Fruit fly (Drosophila melanogaster) whole organism, embryonic: ENCODE data around the gene Pax.

ENCODE experiments used
- Ada2b ChIP-seq: fragments of 200-800 bp; sonication (Bioruptor generic); IDR thresholded peaks from 2 replicates; pipeline ENCODE4 v1.3.6; 2022; ENCODE audit warnings: missing biosample characterization, missing genetic modification characterization
- Adf1 ChIP-seq: fragments of 200-800 bp; sonication (Bioruptor generic); IDR thresholded peaks from 2 replicates; pipeline ENCODE4 v1.3.6; 2022; ENCODE audit warnings: missing biosample characterization, missing genetic modification characterization
- Antp ChIP-seq: fragments of 200-800 bp; sonication (Bioruptor generic); optimal IDR thresholded peaks from 3 replicates; lab custom pipeline; 2016; ENCODE audit warnings: missing biosample characterization, missing genetic modification characterization
- CG10462 ChIP-seq: fragments of 200-800 bp; sonication (Bioruptor generic); optimal IDR thresholded peaks from 2 replicates; lab custom pipeline; 2016; ENCODE audit warnings: missing biosample characterization, missing genetic modification characterization
- CG12219 ChIP-seq: fragments of 200-800 bp; sonication (Bioruptor generic); optimal IDR thresholded peaks from 3 replicates; lab custom pipeline; 2018; ENCODE audit warnings: missing biosample characterization, mild to moderate bottlenecking, missing genetic modification characterization
- CG12744 ChIP-seq: fragments of 200-800 bp; sonication (Bioruptor generic); optimal IDR thresholded peaks from 2 replicates; lab custom pipeline; 2016; ENCODE audit warnings: missing biosample characterization, missing genetic modification characterization
- CG12769 ChIP-seq: fragments of 200-800 bp; sonication (Bioruptor generic); optimal IDR thresholded peaks from 2 replicates; lab custom pipeline; 2019; ENCODE audit warnings: missing biosample characterization, mild to moderate bottlenecking, missing genetic modification characterization, moderate library complexity
- CG14014 ChIP-seq: fragments of 200-800 bp; sonication (Bioruptor generic); IDR thresholded peaks from 2 replicates; pipeline ENCODE4 v1.3.6; 2022; ENCODE audit warnings: missing biosample characterization, missing genetic modification characterization
- CG16815 ChIP-seq: fragments of 200-800 bp; sonication (Bioruptor generic); optimal IDR thresholded peaks from 3 replicates; lab custom pipeline; 2017; ENCODE audit warnings: missing biosample characterization, mild to moderate bottlenecking, missing genetic modification characterization
- CG16863 ChIP-seq: fragments of 200-800 bp; sonication (Bioruptor generic); optimal IDR thresholded peaks from 3 replicates; lab custom pipeline; 2016; ENCODE audit warnings: missing biosample characterization, missing genetic modification characterization
- CG1792 ChIP-seq: fragments of 200-800 bp; sonication (Bioruptor generic); optimal IDR thresholded peaks from 2 replicates; lab custom pipeline; 2016; ENCODE audit warnings: missing biosample characterization, missing genetic modification characterization
- CG34422 ChIP-seq: fragments of 200-800 bp; sonication (Bioruptor generic); IDR thresholded peaks from 3 replicates; pipeline ENCODE4 v1.3.6; 2022; ENCODE audit warnings: missing biosample characterization, missing genetic modification characterization
- CG4282 ChIP-seq: fragments of 200-800 bp; sonication (Bioruptor generic); optimal IDR thresholded peaks from 2 replicates; lab custom pipeline; 2016; ENCODE audit warnings: missing biosample characterization, missing genetic modification characterization
- CG4707 ChIP-seq: fragments of 200-800 bp; sonication (Bioruptor generic); optimal IDR thresholded peaks from 2 replicates; lab custom pipeline; 2018; ENCODE audit warnings: missing biosample characterization, mild to moderate bottlenecking, missing genetic modification characterization, moderate library complexity
- CG4730 ChIP-seq: fragments of 200-800 bp; sonication (Bioruptor generic); IDR thresholded peaks from 2 replicates; pipeline ENCODE4 v1.3.6; 2022; ENCODE audit warnings: missing biosample characterization, missing genetic modification characterization
- CG7271 ChIP-seq: fragments of 200-800 bp; sonication (Bioruptor generic); optimal IDR thresholded peaks from 2 replicates; lab custom pipeline; 2018; ENCODE audit warnings: missing biosample characterization, mild to moderate bottlenecking, missing genetic modification characterization, moderate library complexity
- CG7786 ChIP-seq: fragments of 200-800 bp; sonication (Bioruptor generic); optimal IDR thresholded peaks from 2 replicates; lab custom pipeline; 2016; ENCODE audit warnings: missing biosample characterization, missing genetic modification characterization
- CG7963 ChIP-seq: fragments of 200-800 bp; sonication (Bioruptor generic); IDR thresholded peaks from 3 replicates; pipeline ENCODE4 v1.3.6; 2022; ENCODE audit warnings: missing biosample characterization, missing genetic modification characterization; ENCODE audit not compliant: partially characterized antibody
- CG8290 ChIP-seq, 3 experiments: fragments of 200-800 bp; sonication (Bioruptor generic); optimal IDR thresholded peaks; 2 replicates each; lab custom pipeline; 2016 to 2019; ENCODE audit warnings: missing biosample characterization in 3 of 3, missing genetic modification characterization in 3 of 3, mild to moderate bottlenecking in 2 of 3, moderate library complexity in 1 of 3
- CHES-1-like ChIP-seq: fragments of 200-800 bp; sonication (Bioruptor generic); optimal IDR thresholded peaks from 2 replicates; lab custom pipeline; 2016; ENCODE audit warnings: missing biosample characterization, missing genetic modification characterization
- Deaf1 ChIP-seq: fragments of 200-800 bp; optimal IDR thresholded peaks from 3 replicates; lab custom pipeline; 2019; ENCODE audit warnings: missing biosample characterization, mild to moderate bottlenecking, missing genetic modification characterization, moderate library complexity
- Dfd ChIP-seq, 2 experiments: fragments of >200 bp; optimal IDR thresholded peaks; 2 replicates each; lab custom pipeline; 2017; ENCODE audit warnings: missing biosample characterization in 2 of 2, missing genetic modification characterization in 2 of 2
- E2f2 ChIP-seq: fragments of 200-800 bp; sonication (Bioruptor generic); IDR thresholded peaks from 2 replicates; pipeline ENCODE4 v1.3.6; 2022; ENCODE audit warnings: missing biosample characterization, missing genetic modification characterization
- Fer3 ChIP-seq: fragments of 200-800 bp; sonication (Bioruptor generic); optimal IDR thresholded peaks from 2 replicates; lab custom pipeline; 2018; ENCODE audit warnings: missing biosample characterization, mild to moderate bottlenecking, missing genetic modification characterization, moderate library complexity
- HmgZ ChIP-seq: fragments of 200-800 bp; sonication (Bioruptor generic); optimal IDR thresholded peaks from 2 replicates; lab custom pipeline; 2018; ENCODE audit warnings: missing biosample characterization, mild to moderate bottlenecking, missing genetic modification characterization
- Hr78 ChIP-seq, 2 experiments: fragments of 200-800 bp in 1 of 2; fragments of >200 bp in 1 of 2; sonication (Bioruptor generic) in 1 of 2; optimal IDR thresholded peaks; 2 replicates each; lab custom pipeline; 2017 to 2019; ENCODE audit warnings: missing biosample characterization in 2 of 2, missing genetic modification characterization in 2 of 2, mild to moderate bottlenecking in 1 of 2, moderate library complexity in 1 of 2
- Max ChIP-seq: fragments of 200-800 bp; sonication (Bioruptor generic); optimal IDR thresholded peaks from 2 replicates; lab custom pipeline; 2016; ENCODE audit warnings: missing biosample characterization, mild to moderate bottlenecking, missing genetic modification characterization
- Neu2 ChIP-seq: fragments of 200-800 bp; sonication (Bioruptor generic); optimal IDR thresholded peaks from 3 replicates; lab custom pipeline; 2016; ENCODE audit warnings: missing biosample characterization, missing genetic modification characterization, borderline replicate concordance
- Nf-YC ChIP-seq: fragments of 200-800 bp; optimal IDR thresholded peaks from 3 replicates; lab custom pipeline; 2019; ENCODE audit warnings: missing biosample characterization, mild to moderate bottlenecking, missing genetic modification characterization, moderate library complexity
- PHDP ChIP-seq: fragments of 200-800 bp; sonication (Bioruptor generic); optimal IDR thresholded peaks from 3 replicates; lab custom pipeline; 2018; ENCODE audit warnings: missing biosample characterization, mild to moderate bottlenecking, missing genetic modification characterization, moderate library complexity
- Sin3A ChIP-seq: fragments of >200 bp; optimal IDR thresholded peaks from 2 replicates; lab custom pipeline; 2018
- Stat92E ChIP-seq, 3 experiments: fragments of >200 bp in 2 of 3; fragments of 200-800 bp in 1 of 3; sonication (Bioruptor generic) in 1 of 3; optimal IDR thresholded peaks; 2 replicates each; lab custom pipeline; 2017 to 2019; ENCODE audit warnings: missing biosample characterization in 3 of 3, missing genetic modification characterization in 3 of 3, mild to moderate bottlenecking in 1 of 3, moderate library complexity in 1 of 3
- Trl ChIP-seq, 3 experiments: fragments of >200 bp in 2 of 3; fragments of 200-800 bp in 1 of 3; sonication (Bioruptor generic) in 1 of 3; optimal IDR thresholded peaks; 2 replicates in 1 of 3; 3 replicates in 2 of 3; lab custom pipeline; 2016 to 2017; ENCODE audit warnings: missing biosample characterization in 1 of 3, missing genetic modification characterization in 1 of 3
- YL-1 ChIP-seq: fragments of 200-800 bp; sonication (Bioruptor generic); optimal IDR thresholded peaks from 3 replicates; lab custom pipeline; 2017; ENCODE audit warnings: missing biosample characterization, mild to moderate bottlenecking, missing genetic modification characterization
- abd-A ChIP-seq: fragments of 200-800 bp; sonication (Bioruptor generic); optimal IDR thresholded peaks from 3 replicates; lab custom pipeline; 2019; ENCODE audit warnings: missing biosample characterization, mild to moderate bottlenecking, missing genetic modification characterization, moderate library complexity
- bab2 ChIP-seq: fragments of 200-800 bp; sonication (Bioruptor generic); optimal IDR thresholded peaks from 2 replicates; lab custom pipeline; 2016; ENCODE audit warnings: missing biosample characterization, missing genetic modification characterization
- ems ChIP-seq: fragments of 200-800 bp; sonication (Bioruptor generic); optimal IDR thresholded peaks from 3 replicates; lab custom pipeline; 2016; ENCODE audit warnings: missing biosample characterization, missing genetic modification characterization
- fd102C ChIP-seq: fragments of 200-800 bp; sonication (Bioruptor generic); optimal IDR thresholded peaks from 2 replicates; lab custom pipeline; 2018; ENCODE audit warnings: missing biosample characterization, mild to moderate bottlenecking, missing genetic modification characterization, moderate library complexity
- ftz-f1 ChIP-seq: fragments of 200-800 bp; sonication (Bioruptor generic); optimal IDR thresholded peaks from 2 replicates; lab custom pipeline; 2016; ENCODE audit warnings: missing biosample characterization, missing genetic modification characterization
- gfzf ChIP-seq: fragments of 200-800 bp; sonication (Bioruptor generic); optimal IDR thresholded peaks from 2 replicates; lab custom pipeline; 2016; ENCODE audit warnings: missing biosample characterization, mild to moderate bottlenecking, missing genetic modification characterization, moderate library complexity
- kay ChIP-seq: fragments of 200-800 bp; sonication (Bioruptor generic); optimal IDR thresholded peaks from 2 replicates; lab custom pipeline; 2016; ENCODE audit warnings: missing biosample characterization, missing genetic modification characterization
- klu ChIP-seq: fragments of 200-800 bp; sonication (Bioruptor generic); IDR thresholded peaks from 2 replicates; pipeline ENCODE4 v1.3.6; 2022; ENCODE audit warnings: missing biosample characterization, missing genetic modification characterization
- luna ChIP-seq: fragments of 200-800 bp; sonication (Bioruptor generic); optimal IDR thresholded peaks from 2 replicates; lab custom pipeline; 2016; ENCODE audit warnings: missing biosample characterization, missing genetic modification characterization
- nom ChIP-seq: fragments of 200-800 bp; sonication (Bioruptor generic); optimal IDR thresholded peaks from 2 replicates; lab custom pipeline; 2017; ENCODE audit warnings: missing biosample characterization, missing genetic modification characterization, mild to moderate bottlenecking, moderate library complexity, missing genetic modification reagents
- ro ChIP-seq: fragments of 200-800 bp; sonication (Bioruptor generic); IDR thresholded peaks from 2 replicates; pipeline ENCODE4 v1.3.6; 2022; ENCODE audit warnings: missing biosample characterization, missing genetic modification characterization
- sna ChIP-seq: fragments of 200-800 bp; sonication (Bioruptor generic); IDR thresholded peaks from 2 replicates; pipeline ENCODE4 v1.3.6; 2022; ENCODE audit warnings: missing biosample characterization, missing genetic modification characterization; ENCODE audit not compliant: partially characterized antibody
- tap ChIP-seq: fragments of 200-800 bp; optimal IDR thresholded peaks from 3 replicates; lab custom pipeline; 2019; ENCODE audit warnings: missing biosample characterization, mild to moderate bottlenecking, missing genetic modification characterization, moderate library complexity
- tgo ChIP-seq: fragments of 200-800 bp; sonication (Bioruptor generic); IDR thresholded peaks from 3 replicates; pipeline ENCODE4 v1.3.6; 2022; ENCODE audit warnings: missing biosample characterization, missing genetic modification characterization
- tll ChIP-seq, 2 experiments: fragments of 200-800 bp in 1 of 2; fragments of >200 bp in 1 of 2; sonication (Bioruptor generic) in 1 of 2; optimal IDR thresholded peaks; 2 replicates each; lab custom pipeline; 2017 to 2019; ENCODE audit warnings: missing biosample characterization in 2 of 2, missing genetic modification characterization in 2 of 2, mild to moderate bottlenecking in 1 of 2, moderate library complexity in 1 of 2
- twi ChIP-seq: fragments of 200-800 bp; optimal IDR thresholded peaks from 2 replicates; lab custom pipeline; 2019; ENCODE audit warnings: missing biosample characterization, mild to moderate bottlenecking, missing genetic modification characterization, moderate library complexity
- zfh1 ChIP-seq: fragments of 200-800 bp; sonication (Bioruptor generic); IDR thresholded peaks from 3 replicates; pipeline ENCODE4 v1.3.6; 2022; ENCODE audit warnings: missing biosample characterization, missing genetic modification characterization

Pax gene

DNA sequence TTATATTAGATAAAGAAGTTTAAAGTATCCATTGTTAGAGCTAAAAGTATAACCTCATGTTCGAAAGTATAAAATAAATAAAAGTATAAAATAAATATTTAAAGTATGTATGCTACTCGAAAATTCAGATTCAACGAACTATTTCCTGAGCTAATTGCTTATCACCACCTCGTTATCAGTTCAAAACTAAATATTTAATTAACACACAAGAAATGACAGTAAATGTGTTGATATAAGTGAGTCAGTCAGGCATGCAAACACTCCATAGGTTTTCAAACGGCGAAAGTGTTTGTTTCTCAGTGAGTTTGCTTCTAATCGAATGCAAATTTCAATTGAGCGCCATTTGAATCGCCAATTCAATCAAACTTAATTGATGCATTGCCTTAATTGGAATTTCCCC, 7.9 kb upstream of the Pax start (continued):
- TF ChIP-seq CG7271 (tag; lab: Kevin White, UChicago) = no peak
- TF ChIP-seq CG1792 = peak; percentile 37
- TF ChIP-seq Neu2 (GFP tag; lab: Kevin White, UChicago) = no peak
- no peak for TF ChIP-seq abd-A
- no peak for TF ChIP-seq CG16815
- TF ChIP-seq PHDP = peak; percentile 75
- TF ChIP-seq Adf1 (GFP tag; lab: Robert Waterston, UW) = no peak
- no peak for TF ChIP-seq gfzf (GFP tag; lab: Kevin White, UChicago)
- TF ChIP-seq Fer3 (tag; lab: Kevin White, UChicago) = peak; percentile 34
- TF ChIP-seq YL-1 (GFP tag; lab: Kevin White, UChicago) = no peak
- no peak for TF ChIP-seq CG12744
- no peak for TF ChIP-seq E2f2 (GFP tag; lab: Robert Waterston, UW)
- TF ChIP-seq CG10462 (GFP tag; lab: Kevin White, UChicago) = no peak
- no peak for TF ChIP-seq Nf-YC
- no peak for TF ChIP-seq CG4730 (GFP tag; lab: Robert Waterston, UW)
- no peak for TF ChIP-seq CG8290 (GFP tag; optimal IDR thresholded peaks at IDR 0.05; lab: Kevin White, UChicago)
- TF ChIP-seq CG8290 (tag; optimal IDR thresholded peaks at IDR 0.05; lab: Kevin White, UChicago) = peak; percentile 61 to 63
- TF ChIP-seq Hr78 (GFP tag; optimal IDR thresholded peaks at IDR 0.05; lab: Kevin White, UChicago) = peak in 1 of 2 experiments; percentile 42
- TF ChIP-seq CG7786 (GFP tag; lab: Kevin White, UChicago) = no peak
- no peak for TF ChIP-seq Antp (GFP tag; lab: Kevin White, UChicago)
- no peak for TF ChIP-seq Trl (optimal IDR thresholded peaks at IDR 0.05; lab: Kevin White, UChicago)
- TF ChIP-seq Trl (GFP tag; optimal IDR thresholded peaks at IDR 0.05; lab: Kevin White, UChicago) = no peak
- peak; percentile 2 for TF ChIP-seq HmgZ (tag; lab: Kevin White, UChicago)
- no peak for TF ChIP-seq Stat92E (GFP tag; optimal IDR thresholded peaks at IDR 0.05; lab: Kevin White, UChicago)
- no peak for TF ChIP-seq luna
- no peak for TF ChIP-seq CG12769 (tag; lab: Kevin White, UChicago)
- TF ChIP-seq Dfd (GFP tag; optimal IDR thresholded peaks at IDR 0.05; lab: Kevin White, UChicago) = no peak
- TF ChIP-seq ftz-f1 (GFP tag; lab: Kevin White, UChicago) = no peak
- peak; percentile 79 for TF ChIP-seq fd102C
- TF ChIP-seq CG4707 (GFP tag; lab: Kevin White, UChicago) = peak; percentile 38
- TF ChIP-seq tap (tag; lab: Kevin White, UChicago) = peak; percentile 75
- no peak for TF ChIP-seq kay (GFP tag; lab: Kevin White, UChicago)
- TF ChIP-seq CG14014 = no peak
- TF ChIP-seq CG34422 (GFP tag; lab: Robert Waterston, UW) = no peak
- no peak for TF ChIP-seq ro (GFP tag; lab: Robert Waterston, UW)
- peak; percentile 62 for TF ChIP-seq CG12219 (GFP tag; lab: Kevin White, UChicago)
- TF ChIP-seq CG16863 (GFP tag; lab: Kevin White, UChicago) = no peak
- no peak for TF ChIP-seq zfh1
- no peak for TF ChIP-seq ems (GFP tag; lab: Kevin White, UChicago)
- no peak for TF ChIP-seq sna (GFP tag; lab: Robert Waterston, UW)
- TF ChIP-seq Ada2b (GFP tag; lab: Robert Waterston, UW) = no peak
- TF ChIP-seq Deaf1 (tag; lab: Kevin White, UChicago) = no peak
- TF ChIP-seq Sin3A (lab: Kevin White, UChicago) = no peak
- no peak for TF ChIP-seq twi
- TF ChIP-seq CG7963 (GFP tag; lab: Robert Waterston, UW) = no peak
- no peak for TF ChIP-seq tll (GFP tag; optimal IDR thresholded peaks at IDR 0.05; lab: Kevin White, UChicago)
- no peak for TF ChIP-seq tgo (GFP tag; lab: Robert Waterston, UW)
- no peak for TF ChIP-seq klu
- no peak for TF ChIP-seq CG4282
- TF ChIP-seq bab2 (GFP tag; lab: Kevin White, UChicago) = no peak
- peak; percentile 20 for TF ChIP-seq Max (GFP tag; lab: Kevin White, UChicago)
- no peak for TF ChIP-seq nom (GFP tag; lab: Kevin White, UChicago)
- TF ChIP-seq CHES-1-like (GFP tag; lab: Kevin White, UChicago) = no peak
